Fruit fly (Drosophila melanogaster) whole organism: ENCODE results near the gene Drak.

Experiments
- CG8478 ChIP-seq: fragments of >200 bp; optimal IDR thresholded peaks from 2 replicates; lab custom pipeline; 2018; ENCODE audit warnings: inconsistent platforms
- usp ChIP-seq: fragments of >200 bp; optimal IDR thresholded peaks from 2 replicates; lab custom pipeline; 2017; ENCODE audit warnings: missing biosample characterization, missing genetic modification characterization, mixed read lengths

DNA sequence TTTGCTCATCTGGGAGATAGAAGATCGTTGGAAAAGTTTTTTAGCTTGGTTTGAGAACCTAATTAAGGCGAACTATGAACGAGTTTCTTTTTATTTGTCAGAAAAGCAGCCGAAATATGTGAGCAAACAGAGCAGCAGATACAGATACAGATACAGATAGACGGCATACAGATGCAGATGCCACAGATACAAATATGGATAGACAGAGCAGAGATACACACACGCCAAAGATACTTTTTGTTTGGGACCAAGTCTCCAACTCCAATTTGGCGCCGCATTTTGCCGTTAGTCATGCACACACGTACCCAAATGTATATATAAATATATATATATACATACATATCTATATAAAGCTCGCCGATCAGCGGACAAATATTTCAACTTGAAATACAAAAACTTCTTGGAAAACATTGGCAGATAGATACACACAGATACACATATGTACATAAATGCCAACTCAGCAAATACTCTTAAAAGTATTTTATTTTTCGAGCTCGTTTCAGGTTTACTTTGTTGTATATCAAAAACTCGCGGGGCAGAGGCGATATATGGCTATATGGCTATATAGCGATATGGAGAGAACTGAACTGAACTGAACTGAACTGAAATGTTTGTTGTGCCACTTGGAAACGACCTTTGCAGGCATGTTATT lies 17.3 kb downstream of the Drak start:
- TF ChIP-seq CG8478 (no peak), usp (GFP tag; lab: Kevin White, UChicago) (no peak)
